Fruit fly (Drosophila melanogaster) whole organism: Measurements from ENCODE around the gene CG7611.

ENCODE experiments used
- CG8478 ChIP-seq: fragments of >200 bp; optimal IDR thresholded peaks from 2 replicates; lab custom pipeline; 2018; ENCODE audit warnings: inconsistent platforms
- Dll ChIP-seq: fragments of >200 bp; optimal IDR thresholded peaks from 2 replicates; lab custom pipeline; 2017
- EcR ChIP-seq, 2 experiments: fragments of >200 bp; optimal IDR thresholded peaks; 2 replicates each; lab custom pipeline; 2017; ENCODE audit warnings: missing biosample characterization in 2 of 2, missing genetic modification characterization in 2 of 2, missing genetic modification reagents in 2 of 2
- pan ChIP-seq: fragments of >200 bp; optimal IDR thresholded peaks from 2 replicates; lab custom pipeline; 2017
- psq ChIP-seq: fragments of >200 bp; optimal IDR thresholded peaks from 2 replicates; lab custom pipeline; 2017
- usp ChIP-seq: fragments of >200 bp; optimal IDR thresholded peaks from 2 replicates; lab custom pipeline; 2017; ENCODE audit warnings: missing biosample characterization, missing genetic modification characterization, mixed read lengths

- TF ChIP-seq Dll (lab: Kevin White, UChicago) = no peak
- TF ChIP-seq CG8478 (lab: Kevin White, UChicago) = no peak
- TF ChIP-seq pan = no peak
- TF ChIP-seq EcR (GFP tag; optimal IDR thresholded peaks at IDR 0.05; lab: Kevin White, UChicago) = no peak
- no peak for TF ChIP-seq usp (GFP tag; lab: Kevin White, UChicago)
- TF ChIP-seq psq (lab: Kevin White, UChicago) = no peak
These were observed 11.4 kb downstream of the CG7611 start, which contains the start of gene ppk5 for dm6 chr3L:21534360-21534759.
